Worm (Caenorhabditis elegans): ENCODE data around the gene Y105C5A.1268.

Y105C5A.1268 gene

DNA sequence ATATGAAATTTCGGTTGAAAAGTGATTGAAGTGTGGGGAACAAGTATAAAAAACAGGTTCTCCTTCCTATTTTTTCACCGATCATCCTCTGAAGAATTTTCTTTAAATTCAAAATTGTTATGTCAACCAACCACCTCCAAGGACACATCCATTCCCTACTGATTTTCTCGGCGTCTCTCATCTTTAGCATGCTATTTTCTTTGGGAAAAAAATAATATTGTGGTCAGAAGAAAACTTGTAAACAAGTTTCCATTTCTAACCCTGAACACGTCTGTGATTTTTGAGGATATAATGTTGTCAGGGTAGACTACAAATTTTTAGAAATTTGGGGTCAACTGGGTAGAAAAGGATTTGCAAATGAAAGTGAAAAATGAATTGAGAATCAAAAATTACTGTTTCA is 28.6 kb downstream of the Y105C5A.1268 start:
- TF ChIP-seq tbx-7 (tag; optimal IDR thresholded peaks at IDR 0.05) (no peak), ceh-30 (tag; optimal IDR thresholded peaks at IDR 0.05) (no peak), unc-42 (tag; optimal IDR thresholded peaks at IDR 0.05) (no peak), ama-1 (optimal IDR thresholded peaks at IDR 0.05) (no peak), K02D7.2 (tag; optimal IDR thresholded peaks at IDR 0.05) (no peak), ceh-9 (tag; optimal IDR thresholded peaks at IDR 0.05) (no peak), pros-1 (tag; optimal IDR thresholded peaks at IDR 0.05) (no peak), lin-11 (tag; optimal IDR thresholded peaks at IDR 0.05) (no peak), eyg-1 (tag; optimal IDR thresholded peaks at IDR 0.05) (no peak), K09A11.1 (tag; optimal IDR thresholded peaks at IDR 0.05; ENCODE audit: insufficient read depth) (no peak), nfya-1 (tag; optimal IDR thresholded peaks at IDR 0.05) (no peak)

DNA sequence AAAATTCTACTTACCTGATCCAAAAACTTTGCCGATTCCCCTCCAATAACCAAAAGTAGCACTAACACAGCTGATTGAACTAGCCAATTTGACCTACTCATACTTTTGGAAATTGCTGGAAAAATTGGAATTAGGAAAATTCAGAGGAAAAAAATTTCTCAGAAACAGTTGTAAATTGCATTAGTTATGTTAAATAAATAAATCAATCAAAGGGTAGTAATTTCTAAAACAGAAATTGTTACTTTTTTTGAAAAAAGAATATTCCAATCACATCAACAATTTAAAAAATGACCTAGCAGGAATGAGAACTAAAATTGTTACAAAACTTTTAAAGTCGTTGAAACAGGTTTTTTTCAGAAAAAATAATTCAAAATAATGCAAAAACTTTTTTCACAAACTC is 29.3 kb downstream of the Y105C5A.1268 start, which contains the start of gene Y105C5A.8:
Gene Y105C5A.8 (minus strand): TSS at position 101 of the 400 bp plus-strand sequence.
- TF ChIP-seq ceh-22 (tag; optimal IDR thresholded peaks at IDR 0.05) (no peak), ceh-9 (tag; optimal IDR thresholded peaks at IDR 0.05) (no peak), pqm-1 (tag; optimal IDR thresholded peaks at IDR 0.05) (no peak), K02D7.2 (tag; optimal IDR thresholded peaks at IDR 0.05) (no peak), nfya-1 (tag; optimal IDR thresholded peaks at IDR 0.05) (no peak), ets-4 (tag; optimal IDR thresholded peaks at IDR 0.05) (no peak), ceh-24 (tag; optimal IDR thresholded peaks at IDR 0.05) (no peak)

DNA sequence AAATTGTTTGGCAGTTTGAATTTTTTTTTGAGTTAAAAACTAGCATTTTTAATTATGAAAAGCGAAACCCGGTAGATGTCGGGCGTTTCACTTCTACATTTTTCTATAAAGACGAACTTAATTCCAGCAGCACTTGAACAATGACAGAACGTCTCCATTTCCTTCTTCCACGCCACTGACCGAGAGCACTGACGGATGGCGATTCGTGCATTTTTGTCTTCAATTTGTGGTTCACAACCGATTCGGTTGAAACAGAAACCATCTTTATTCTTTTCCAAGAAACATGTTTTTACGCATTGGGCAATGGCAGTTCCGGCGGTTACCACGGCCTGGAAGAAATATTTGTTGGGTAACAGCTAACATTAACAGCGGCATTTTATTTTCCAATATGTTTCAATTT is 33.1 kb downstream of the Y105C5A.1268 start:
- no peak for TF ChIP-seq ceh-30 (tag; optimal IDR thresholded peaks at IDR 0.05)
- TF ChIP-seq ceh-14 (tag; optimal IDR thresholded peaks at IDR 0.05): no peak
- TF ChIP-seq ceh-19 (GFP tag; optimal IDR thresholded peaks at IDR 0.05): no peak
- TF ChIP-seq ceh-22 (tag; optimal IDR thresholded peaks at IDR 0.05): no peak
- no peak for TF ChIP-seq ahr-1 (tag; optimal IDR thresholded peaks at IDR 0.05)
- TF ChIP-seq pha-2 (tag; optimal IDR thresholded peaks at IDR 0.05): no peak
- TF ChIP-seq ceh-18 (tag; optimal IDR thresholded peaks at IDR 0.05): no peak
- no peak for TF ChIP-seq nhr-232 (tag; optimal IDR thresholded peaks at IDR 0.05)
- TF ChIP-seq ceh-24 (tag; optimal IDR thresholded peaks at IDR 0.05): no peak
- no peak for TF ChIP-seq ceh-9 (tag; optimal IDR thresholded peaks at IDR 0.05)
- no peak for TF ChIP-seq dmd-4 (tag; optimal IDR thresholded peaks at IDR 0.05; ENCODE audit: borderline replicate concordance)
- no peak for TF ChIP-seq npax-4 (tag; optimal IDR thresholded peaks at IDR 0.05)
- no peak for TF ChIP-seq pax-1 (tag; optimal IDR thresholded peaks at IDR 0.05)
- no peak for TF ChIP-seq ceh-34 (tag; optimal IDR thresholded peaks at IDR 0.05)
- no peak for TF ChIP-seq pros-1 (tag; optimal IDR thresholded peaks at IDR 0.05)
- TF ChIP-seq pag-3 (tag; optimal IDR thresholded peaks at IDR 0.05; ENCODE audit: borderline replicate concordance): no peak
- no peak for TF ChIP-seq sox-2 (GFP tag; IDR thresholded peaks at IDR 0.05)
- TF ChIP-seq hlh-8 (tag; optimal IDR thresholded peaks at IDR 0.05): no peak
- TF ChIP-seq fax-1 (tag; optimal IDR thresholded peaks at IDR 0.05): no peak
- TF ChIP-seq lim-6 (tag; optimal IDR thresholded peaks at IDR 0.05): no peak

DNA sequence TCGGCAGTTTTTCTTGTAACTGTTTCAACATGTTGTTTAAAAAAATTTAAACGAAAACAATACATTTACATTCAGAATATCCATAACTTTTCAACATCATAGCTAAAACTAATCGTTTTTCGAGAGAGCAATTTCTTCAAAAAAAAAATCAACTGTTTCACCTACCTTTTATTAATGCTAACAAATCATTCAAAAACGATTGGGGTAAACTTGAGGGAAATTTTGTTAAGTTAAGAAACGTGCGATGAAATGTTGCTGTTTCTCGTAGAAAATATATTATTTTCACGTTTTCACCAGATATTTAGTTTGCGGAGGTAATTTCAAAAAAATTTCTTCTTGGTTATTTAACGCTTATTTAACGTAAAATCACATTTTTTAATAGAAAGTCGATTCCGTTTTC is 39.9 kb downstream of the Y105C5A.1268 start:
- no peak for TF ChIP-seq lin-11 (tag; optimal IDR thresholded peaks at IDR 0.05)
- TF ChIP-seq ahr-1 (tag; optimal IDR thresholded peaks at IDR 0.05): no peak
- no peak for TF ChIP-seq ceh-24 (tag; optimal IDR thresholded peaks at IDR 0.05)
- no peak for TF ChIP-seq ztf-16 (tag; optimal IDR thresholded peaks at IDR 0.05)
- no peak for TF ChIP-seq unc-3 (GFP tag; conservative IDR thresholded peaks at IDR 0.05)
- no peak for TF ChIP-seq unc-3 (tag; optimal IDR thresholded peaks at IDR 0.05)
- TF ChIP-seq ceh-9 (tag; optimal IDR thresholded peaks at IDR 0.05): no peak
- no peak for TF ChIP-seq hlh-30 (tag; optimal IDR thresholded peaks at IDR 0.05; ENCODE audit: insufficient read depth)
- no peak for TF ChIP-seq T23F11.4 (GFP tag; optimal IDR thresholded peaks at IDR 0.05)
- no peak for TF ChIP-seq F13H6.1 (tag; optimal IDR thresholded peaks at IDR 0.05)

DNA sequence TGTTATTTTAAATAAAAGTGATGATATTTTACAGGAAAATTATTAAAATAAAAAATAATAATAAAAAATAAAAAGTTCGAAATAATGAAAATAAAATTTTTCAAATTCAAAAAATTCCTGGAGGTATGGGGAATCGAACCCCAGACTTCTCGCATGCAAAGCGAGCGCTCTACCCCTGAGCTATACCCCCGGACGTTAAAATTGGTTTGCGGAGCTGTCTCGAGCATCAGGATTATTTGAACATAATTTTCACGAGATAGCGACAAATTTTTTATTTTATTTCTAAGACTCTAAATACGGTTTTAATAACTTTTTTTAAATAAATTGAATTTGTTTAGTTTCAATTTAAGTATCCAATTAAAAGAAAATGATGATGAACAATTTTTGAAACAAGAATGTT is 42.1 kb downstream of the Y105C5A.1268 start:
- no peak for TF ChIP-seq odd-2 (tag; optimal IDR thresholded peaks at IDR 0.05)

All from whole organism, late embryonic.